Fruit fly (Drosophila melanogaster): ENCODE data around the gene Prp40.
A peak's percentile ranks its signal among the peaks of the same experiment; 100 is the strongest.

Prp40 gene

dm6 chr2L:2987681-2988381 lies 35.2 kb upstream of the Prp40 start, which contains the start of the genes Chd1 and Bem46 (continued):
- no peak for TF ChIP-seq CG11504 (tag; optimal IDR thresholded peaks at IDR 0.05)
- TF ChIP-seq CG4854 (GFP tag; optimal IDR thresholded peaks at IDR 0.05), result peak; percentile 64
- TF ChIP-seq CG12104 (GFP tag; optimal IDR thresholded peaks at IDR 0.05), result peak; percentile 80
- TF ChIP-seq ase (GFP tag; IDR thresholded peaks at IDR 0.05), result peak; percentile 80; the same call in 2 of the 3 replicates
- no peak for TF ChIP-seq HmgD (GFP tag; optimal IDR thresholded peaks at IDR 0.05)
- no peak for TF ChIP-seq br (optimal IDR thresholded peaks at IDR 0.05)
- TF ChIP-seq Doc2 (GFP tag; IDR thresholded peaks at IDR 0.05), result 0 out of 2 replicates have a peak, but pooled peaks have one; percentile 60
- TF ChIP-seq Sry-δ (GFP tag; optimal IDR thresholded peaks at IDR 0.05), result peak; percentile 54
- TF ChIP-seq Xrp1 (GFP tag; IDR thresholded peaks at IDR 0.05), result peak; percentile 81
- TF ChIP-seq CG9727 (GFP tag; optimal IDR thresholded peaks at IDR 0.05), result peak; percentile 90
- no peak for TF ChIP-seq gsb-n (tag; optimal IDR thresholded peaks at IDR 0.05)
- TF ChIP-seq tio (GFP tag; optimal IDR thresholded peaks at IDR 0.05), result no peak
- TF ChIP-seq eve (GFP tag; optimal IDR thresholded peaks at IDR 0.05), result no peak
- TF ChIP-seq CG2120 (GFP tag; optimal IDR thresholded peaks at IDR 0.05), result peak; percentile 90
- peak; percentile 74 for TF ChIP-seq HmgZ (tag; optimal IDR thresholded peaks at IDR 0.05)
- TF ChIP-seq CG17328 (GFP tag; IDR thresholded peaks at IDR 0.05), result peak; percentile 74
- 0 out of 4 replicates have a peak, but pooled peaks have one; percentile 40 for TF ChIP-seq chinmo (GFP tag; IDR thresholded peaks at IDR 0.05; ENCODE audit: partially characterized antibody)
- no peak for TF ChIP-seq Doc3 (GFP tag; IDR thresholded peaks at IDR 0.05; ENCODE audit: partially characterized antibody)
- peak; percentile 91 for TF ChIP-seq Ptx1 (GFP tag; IDR thresholded peaks at IDR 0.05)
- TF ChIP-seq Scr (GFP tag; IDR thresholded peaks at IDR 0.05; ENCODE audit: partially characterized antibody), result peak; percentile 74
- peak; percentile 89 for TF ChIP-seq bcd (GFP tag; optimal IDR thresholded peaks at IDR 0.05)
- peak; percentile 77 for TF ChIP-seq cato (GFP tag; optimal IDR thresholded peaks at IDR 0.05; ENCODE audit: borderline replicate concordance)
- peak; percentile 82 for TF ChIP-seq gcm (GFP tag; optimal IDR thresholded peaks at IDR 0.05)
- TF ChIP-seq CG17612 (GFP tag; IDR thresholded peaks at IDR 0.05), result peak; percentile 77
- TF ChIP-seq luna (GFP tag; optimal IDR thresholded peaks at IDR 0.05), result no peak
- TF ChIP-seq CG32767 (GFP tag; IDR thresholded peaks at IDR 0.05), result peak; percentile 54; the same call in 1 of the 2 replicates
- TF ChIP-seq gfzf (GFP tag; optimal IDR thresholded peaks at IDR 0.05), result peak; percentile 38
- TF ChIP-seq bbx (GFP tag; IDR thresholded peaks at IDR 0.05; ENCODE audit: partially characterized antibody), result 0 out of 2 replicates have a peak, but pooled peaks have one; percentile 22
- TF ChIP-seq CG14710 (tag; optimal IDR thresholded peaks at IDR 0.05), result peak; percentile 91
- TF ChIP-seq lbe (GFP tag; optimal IDR thresholded peaks at IDR 0.05), result peak; percentile 36
- TF ChIP-seq bowl (GFP tag; IDR thresholded peaks at IDR 0.05), result no peak
- 0 out of 2 replicates have a peak, but pooled peaks have one; percentile 33 for TF ChIP-seq CG10959 (GFP tag; IDR thresholded peaks at IDR 0.05)
- no peak; the same call in 1 of the 2 replicates for TF ChIP-seq CG31441 (GFP tag; IDR thresholded peaks at IDR 0.05)
- no peak for TF ChIP-seq Dip2 (GFP tag; IDR thresholded peaks at IDR 0.05)
- peak; percentile 89 for TF ChIP-seq Ssrp (tag; optimal IDR thresholded peaks at IDR 0.05)
- TF ChIP-seq caup (GFP tag; optimal IDR thresholded peaks at IDR 0.05; ENCODE audit: severe bottlenecking), result peak; percentile 83
- TF ChIP-seq CG18262 (tag; optimal IDR thresholded peaks at IDR 0.05), result peak; percentile 88
- no peak for TF ChIP-seq grn (GFP tag; optimal IDR thresholded peaks at IDR 0.05)
- TF ChIP-seq D (optimal IDR thresholded peaks at IDR 0.05), result no peak
- peak; percentile 70 for TF ChIP-seq D (GFP tag; optimal IDR thresholded peaks at IDR 0.05)
- peak in 1 of 2 experiments; percentile 64 for TF ChIP-seq Hr51 (GFP tag; optimal IDR thresholded peaks at IDR 0.05)
- TF ChIP-seq CG4707 (GFP tag; optimal IDR thresholded peaks at IDR 0.05), result no peak
- peak; percentile 70 for TF ChIP-seq Max (GFP tag; optimal IDR thresholded peaks at IDR 0.05)
- no peak for TF ChIP-seq ERR (GFP tag; optimal IDR thresholded peaks at IDR 0.05)
- peak; percentile 94 for TF ChIP-seq CG2116 (GFP tag; optimal IDR thresholded peaks at IDR 0.05)
- TF ChIP-seq ro (GFP tag; IDR thresholded peaks at IDR 0.05), result peak; percentile 74
- peak; percentile 94 for TF ChIP-seq CoRest (tag; optimal IDR thresholded peaks at IDR 0.05)
- peak; percentile 94 for TF ChIP-seq CG12659 (GFP tag; optimal IDR thresholded peaks at IDR 0.05)
- peak; percentile 40 for TF ChIP-seq CG8359 (GFP tag; optimal IDR thresholded peaks at IDR 0.05; ENCODE audit: borderline replicate concordance)
